Worm (Caenorhabditis elegans): ENCODE data around the gene algn-11.

algn-11 gene

ce11 chrIII:7290462-7290861 lies at the start of gene algn-11:
TSS of gene algn-11 (minus strand) at chrIII:7290562.
- TF ChIP-seq rnt-1 (tag; optimal IDR thresholded peaks at IDR 0.05): no peak
- no peak for TF ChIP-seq ets-4 (tag; optimal IDR thresholded peaks at IDR 0.05)
- no peak for TF ChIP-seq unc-3 (GFP tag; conservative IDR thresholded peaks at IDR 0.05)
- TF ChIP-seq unc-3 (tag; optimal IDR thresholded peaks at IDR 0.05): no peak
- no peak for TF ChIP-seq ceh-18 (tag; optimal IDR thresholded peaks at IDR 0.05)
- no peak for TF ChIP-seq fax-1 (tag; optimal IDR thresholded peaks at IDR 0.05)

ce11 chrIII:7339138-7339537 lies 48.8 kb upstream of the algn-11 start:
- no peak for TF ChIP-seq F13H6.1 (tag; optimal IDR thresholded peaks at IDR 0.05)
- TF ChIP-seq nfya-1 (tag; optimal IDR thresholded peaks at IDR 0.05): no peak
- no peak for TF ChIP-seq fax-1 (tag; optimal IDR thresholded peaks at IDR 0.05)
- no peak for TF ChIP-seq ceh-30 (tag; optimal IDR thresholded peaks at IDR 0.05)
- no peak for TF ChIP-seq fkh-10 (GFP tag; optimal IDR thresholded peaks at IDR 0.05)
- no peak for TF ChIP-seq ceh-14 (tag; optimal IDR thresholded peaks at IDR 0.05)
- no peak for TF ChIP-seq odd-2 (tag; optimal IDR thresholded peaks at IDR 0.05)
- no peak for TF ChIP-seq eyg-1 (tag; optimal IDR thresholded peaks at IDR 0.05)
- TF ChIP-seq mec-3 (tag; optimal IDR thresholded peaks at IDR 0.05; ENCODE audit: borderline replicate concordance): no peak
- TF ChIP-seq madf-2 (tag; optimal IDR thresholded peaks at IDR 0.05): no peak
- no peak for TF ChIP-seq sox-4 (tag; optimal IDR thresholded peaks at IDR 0.05)
- TF ChIP-seq ceh-19 (GFP tag; optimal IDR thresholded peaks at IDR 0.05): no peak
- TF ChIP-seq ref-2 (tag; optimal IDR thresholded peaks at IDR 0.05): no peak
- no peak for TF ChIP-seq ztf-16 (tag; optimal IDR thresholded peaks at IDR 0.05)
- TF ChIP-seq zip-5 (tag; optimal IDR thresholded peaks at IDR 0.05): no peak
- TF ChIP-seq pag-3 (tag; optimal IDR thresholded peaks at IDR 0.05; ENCODE audit: borderline replicate concordance): no peak
- no peak for TF ChIP-seq pax-1 (tag; optimal IDR thresholded peaks at IDR 0.05)
- no peak for TF ChIP-seq C08G9.2 (tag; optimal IDR thresholded peaks at IDR 0.05)
- TF ChIP-seq C38D4.7 (GFP tag; optimal IDR thresholded peaks at IDR 0.05): no peak

ce11 chrIII:7338693-7339092 lies 48.3 kb upstream of the algn-11 start, which contains the start of gene kap-1:
TSS of gene kap-1 (plus strand) at chrIII:7338835.
- peak; percentile 40 for TF ChIP-seq ceh-48 (tag; optimal IDR thresholded peaks at IDR 0.05)
- TF ChIP-seq pha-4 (tag; optimal IDR thresholded peaks at IDR 0.05): no peak

ce11 chrIII:7338009-7338408 lies 47.6 kb upstream of the algn-11 start:
- TF ChIP-seq ceh-14 (tag; optimal IDR thresholded peaks at IDR 0.05): no peak
- no peak for TF ChIP-seq fkh-6 (tag; optimal IDR thresholded peaks at IDR 0.05)
- no peak for TF ChIP-seq ceh-30 (tag; optimal IDR thresholded peaks at IDR 0.05)
- TF ChIP-seq unc-86 (tag; optimal IDR thresholded peaks at IDR 0.05): no peak
- no peak for TF ChIP-seq nhr-11 (tag; optimal IDR thresholded peaks at IDR 0.05)
- TF ChIP-seq ceh-9 (tag; optimal IDR thresholded peaks at IDR 0.05): no peak
- TF ChIP-seq F13H6.1 (tag; optimal IDR thresholded peaks at IDR 0.05): no peak
- TF ChIP-seq nhr-232 (tag; optimal IDR thresholded peaks at IDR 0.05): no peak
- no peak for TF ChIP-seq ceh-31 (tag; optimal IDR thresholded peaks at IDR 0.05)
- TF ChIP-seq rnt-1 (tag; optimal IDR thresholded peaks at IDR 0.05): no peak
- no peak for TF ChIP-seq ceh-6 (GFP tag; optimal IDR thresholded peaks at IDR 0.05)
- no peak for TF ChIP-seq ahr-1 (tag; optimal IDR thresholded peaks at IDR 0.05)
- TF ChIP-seq pros-1 (tag; optimal IDR thresholded peaks at IDR 0.05): no peak
- TF ChIP-seq K02D7.2 (tag; optimal IDR thresholded peaks at IDR 0.05): no peak

ce11 chrIII:7336214-7336613 lies 45.9 kb upstream of the algn-11 start, which contains the start of gene gsp-2:
TSS of gene gsp-2 (plus strand) at chrIII:7336587.
- TF ChIP-seq che-1 (tag; optimal IDR thresholded peaks at IDR 0.05) (peak; percentile 0), pha-4 (tag; optimal IDR thresholded peaks at IDR 0.05) (no peak), elt-4 (tag; optimal IDR thresholded peaks at IDR 0.05) (no peak), pros-1 (tag; optimal IDR thresholded peaks at IDR 0.05) (no peak), hlh-8 (tag; optimal IDR thresholded peaks at IDR 0.05) (no peak), ceh-9 (tag; optimal IDR thresholded peaks at IDR 0.05) (no peak), npax-4 (tag; optimal IDR thresholded peaks at IDR 0.05) (no peak), ceh-24 (tag; optimal IDR thresholded peaks at IDR 0.05) (no peak), ceh-30 (tag; optimal IDR thresholded peaks at IDR 0.05) (no peak), unc-3 (GFP tag; conservative IDR thresholded peaks at IDR 0.05) (no peak), unc-3 (tag; optimal IDR thresholded peaks at IDR 0.05) (no peak), K09A11.1 (tag; optimal IDR thresholded peaks at IDR 0.05; ENCODE audit: insufficient read depth) (no peak), pat-9 (tag; optimal IDR thresholded peaks at IDR 0.05) (no peak), ceh-45 (GFP tag; IDR thresholded peaks at IDR 0.05) (no peak), mec-3 (tag; optimal IDR thresholded peaks at IDR 0.05; ENCODE audit: borderline replicate concordance) (no peak), pqm-1 (tag; optimal IDR thresholded peaks at IDR 0.05) (no peak), gmeb-2 (tag; optimal IDR thresholded peaks at IDR 0.05) (no peak), sox-4 (tag; optimal IDR thresholded peaks at IDR 0.05) (no peak), ceh-48 (tag; optimal IDR thresholded peaks at IDR 0.05) (no peak), eyg-1 (tag; optimal IDR thresholded peaks at IDR 0.05) (no peak), unc-86 (tag; optimal IDR thresholded peaks at IDR 0.05) (no peak)
